Fruit fly (Drosophila melanogaster) whole organism, prepupa: ENCODE data around the gene Obp93a.

Experiments
- Blimp-1 ChIP-seq: fragments of 200-800 bp; sonication (Bioruptor generic); optimal IDR thresholded peaks from 3 replicates; lab custom pipeline; 2017; ENCODE audit warnings: missing biosample characterization, missing genetic modification characterization, mild to moderate bottlenecking, moderate library complexity, missing genetic modification reagents
- CG10631 ChIP-seq: fragments of 200-800 bp; sonication (Bioruptor generic); optimal IDR thresholded peaks from 2 replicates; lab custom pipeline; 2016; ENCODE audit warnings: missing biosample characterization, missing genetic modification characterization
- CG10669 ChIP-seq: fragments of 200-800 bp; sonication (Bioruptor generic); optimal IDR thresholded peaks from 3 replicates; lab custom pipeline; 2018; ENCODE audit warnings: missing biosample characterization, mild to moderate bottlenecking, missing genetic modification characterization, moderate library complexity
- CG11294 ChIP-seq: fragments of 200-800 bp; sonication (Bioruptor generic); IDR thresholded peaks from 2 replicates; pipeline ENCODE4 v1.3.6; 2022; ENCODE audit warnings: missing biosample characterization, missing genetic modification characterization
- CG11762 ChIP-seq: fragments of 200-800 bp; sonication (Bioruptor generic); optimal IDR thresholded peaks from 3 replicates; lab custom pipeline; 2016; ENCODE audit warnings: missing biosample characterization, missing genetic modification characterization; ENCODE audit not compliant: insufficient read depth
- CG11902 ChIP-seq: fragments of 200-800 bp; sonication (Bioruptor generic); optimal IDR thresholded peaks from 3 replicates; lab custom pipeline; 2016; ENCODE audit warnings: missing biosample characterization, missing genetic modification characterization
- CG16779 ChIP-seq: fragments of 200-800 bp; sonication (Bioruptor generic); optimal IDR thresholded peaks from 3 replicates; lab custom pipeline; 2017; ENCODE audit warnings: missing biosample characterization, mild to moderate bottlenecking, missing genetic modification characterization
- CG3032 ChIP-seq: fragments of 200-800 bp; optimal IDR thresholded peaks from 2 replicates; lab custom pipeline; 2019; ENCODE audit warnings: missing biosample characterization, mild to moderate bottlenecking, missing genetic modification characterization, moderate library complexity
- CG31627 ChIP-seq: fragments of 200-800 bp; sonication (Bioruptor generic); optimal IDR thresholded peaks from 3 replicates; lab custom pipeline; 2016; ENCODE audit warnings: missing biosample characterization, missing genetic modification characterization
- CG32006 ChIP-seq: fragments of 200-800 bp; sonication (Bioruptor generic); optimal IDR thresholded peaks from 3 replicates; lab custom pipeline; 2017; ENCODE audit warnings: missing biosample characterization, mild to moderate bottlenecking, missing genetic modification characterization
- CG34406 ChIP-seq: fragments of 200-800 bp; sonication (Bioruptor generic); optimal IDR thresholded peaks from 3 replicates; lab custom pipeline; 2016; ENCODE audit warnings: missing biosample characterization, missing genetic modification characterization
- CG3919 ChIP-seq: fragments of 200-800 bp; sonication (Bioruptor generic); optimal IDR thresholded peaks from 3 replicates; lab custom pipeline; 2016; ENCODE audit warnings: missing biosample characterization, missing genetic modification characterization
- CG4318 ChIP-seq: fragments of 200-800 bp; sonication (Bioruptor generic); optimal IDR thresholded peaks from 3 replicates; lab custom pipeline; 2017; ENCODE audit warnings: missing biosample characterization, mild to moderate bottlenecking, missing genetic modification characterization
- CG6163 ChIP-seq: fragments of 200-800 bp; sonication (Bioruptor generic); IDR thresholded peaks from 3 replicates; pipeline ENCODE4 v1.3.6; 2022; ENCODE audit warnings: missing biosample characterization, missing genetic modification characterization
- CG6792 ChIP-seq: fragments of 200-800 bp; sonication (Bioruptor generic); optimal IDR thresholded peaks from 3 replicates; lab custom pipeline; 2016; ENCODE audit warnings: missing biosample characterization, missing genetic modification characterization
- CG6808 ChIP-seq: fragments of 200-800 bp; sonication (Bioruptor generic); optimal IDR thresholded peaks from 3 replicates; lab custom pipeline; 2017; ENCODE audit warnings: missing biosample characterization, missing genetic modification characterization, mild to moderate bottlenecking, moderate library complexity, missing genetic modification reagents
- CG7368 ChIP-seq: fragments of 200-800 bp; sonication (Bioruptor generic); optimal IDR thresholded peaks from 3 replicates; lab custom pipeline; 2016; ENCODE audit warnings: missing biosample characterization, missing genetic modification characterization
- CG8119 ChIP-seq: fragments of 200-800 bp; sonication (Bioruptor generic); IDR thresholded peaks from 3 replicates; pipeline ENCODE4 v1.3.6; 2022; ENCODE audit warnings: missing biosample characterization, missing genetic modification characterization
- CG8319 ChIP-seq: fragments of 200-800 bp; sonication (Bioruptor generic); optimal IDR thresholded peaks from 3 replicates; lab custom pipeline; 2016; ENCODE audit warnings: missing biosample characterization, missing genetic modification characterization
- CG8632 ChIP-seq: fragments of 200-800 bp; sonication (Bioruptor generic); optimal IDR thresholded peaks from 3 replicates; lab custom pipeline; 2016; ENCODE audit warnings: missing biosample characterization, missing genetic modification characterization
- CG9139 ChIP-seq: fragments of 200-800 bp; sonication (Bioruptor generic); optimal IDR thresholded peaks from 3 replicates; lab custom pipeline; 2017; ENCODE audit warnings: missing biosample characterization, mild to moderate bottlenecking, missing genetic modification characterization
- Eip75B ChIP-seq: fragments of 200-800 bp; sonication (Bioruptor generic); optimal IDR thresholded peaks from 3 replicates; lab custom pipeline; 2016; ENCODE audit warnings: missing biosample characterization, missing genetic modification characterization
- Eip78C ChIP-seq: fragments of 200-800 bp; sonication (Bioruptor generic); peaks from one replicate; lab custom pipeline; 2016; ENCODE audit warnings: missing biosample characterization, missing genetic modification characterization
- Ets21C ChIP-seq: fragments of 200-800 bp; sonication (Bioruptor generic); optimal IDR thresholded peaks from 3 replicates; lab custom pipeline; 2016; ENCODE audit warnings: missing biosample characterization, missing genetic modification characterization
- Ets96B ChIP-seq: fragments of 200-800 bp; optimal IDR thresholded peaks from 2 replicates; lab custom pipeline; 2019; ENCODE audit warnings: missing biosample characterization, mild to moderate bottlenecking, missing genetic modification characterization, moderate library complexity
- Gug ChIP-seq: fragments of 200-800 bp; sonication (Bioruptor generic); IDR thresholded peaks from 2 replicates; pipeline ENCODE4 v1.3.6; 2022; ENCODE audit warnings: missing biosample characterization, missing genetic modification characterization
- Hr39 ChIP-seq: fragments of 200-800 bp; sonication (Bioruptor generic); optimal IDR thresholded peaks from 2 replicates; lab custom pipeline; 2016; ENCODE audit warnings: missing biosample characterization, missing genetic modification characterization
- Hr4 ChIP-seq: fragments of 200-800 bp; sonication (Bioruptor generic); optimal IDR thresholded peaks from 3 replicates; lab custom pipeline; 2016; ENCODE audit warnings: missing biosample characterization, missing genetic modification characterization
- Lpt ChIP-seq: fragments of 200-800 bp; sonication (Bioruptor generic); optimal IDR thresholded peaks from 3 replicates; lab custom pipeline; 2016; ENCODE audit warnings: missing biosample characterization, missing genetic modification characterization
- Smox ChIP-seq: fragments of 200-800 bp; sonication (Bioruptor generic); optimal IDR thresholded peaks from 3 replicates; lab custom pipeline; 2016; ENCODE audit warnings: missing biosample characterization, missing genetic modification characterization
- Sox102F ChIP-seq: fragments of 200-800 bp; sonication (Bioruptor generic); optimal IDR thresholded peaks from 2 replicates; lab custom pipeline; 2016; ENCODE audit warnings: missing biosample characterization, mild to moderate bottlenecking, missing genetic modification characterization
- Sox14 ChIP-seq: fragments of 200-800 bp; sonication (Bioruptor generic); optimal IDR thresholded peaks from 3 replicates; lab custom pipeline; 2016; ENCODE audit warnings: missing biosample characterization, missing genetic modification characterization
- Sox15 ChIP-seq: fragments of 200-800 bp; sonication (Bioruptor generic); optimal IDR thresholded peaks from 3 replicates; lab custom pipeline; 2016; ENCODE audit warnings: missing biosample characterization, missing genetic modification characterization
- acj6 ChIP-seq: fragments of 200-800 bp; sonication (Bioruptor generic); optimal IDR thresholded peaks from 3 replicates; lab custom pipeline; 2016; ENCODE audit warnings: missing biosample characterization, missing genetic modification characterization
- cyc ChIP-seq: fragments of 200-800 bp; sonication (Bioruptor generic); optimal IDR thresholded peaks from 3 replicates; lab custom pipeline; 2016; ENCODE audit warnings: missing biosample characterization, missing genetic modification characterization
- dsx ChIP-seq: fragments of 200-800 bp; optimal IDR thresholded peaks from 3 replicates; lab custom pipeline; 2019; ENCODE audit warnings: missing biosample characterization, mild to moderate bottlenecking, missing genetic modification characterization, moderate library complexity; ENCODE audit not compliant: poor library complexity, severe bottlenecking
- esn ChIP-seq: fragments of 200-800 bp; sonication (Bioruptor generic); optimal IDR thresholded peaks from 2 replicates; lab custom pipeline; 2016; ENCODE audit warnings: missing biosample characterization, mild to moderate bottlenecking, missing genetic modification characterization, moderate library complexity
- fd59A ChIP-seq: fragments of 200-800 bp; sonication (Bioruptor generic); optimal IDR thresholded peaks from 2 replicates; lab custom pipeline; 2017; ENCODE audit warnings: missing biosample characterization, mild to moderate bottlenecking, missing genetic modification characterization, missing genetic modification reagents
- fd85E ChIP-seq: fragments of 200-800 bp; sonication (Bioruptor generic); optimal IDR thresholded peaks from 3 replicates; lab custom pipeline; 2016; ENCODE audit warnings: missing biosample characterization, missing genetic modification characterization
- fkh ChIP-seq: fragments of 200-800 bp; sonication (Bioruptor generic); optimal IDR thresholded peaks from 3 replicates; lab custom pipeline; 2017; ENCODE audit warnings: missing biosample characterization, mild to moderate bottlenecking, missing genetic modification characterization, moderate library complexity
- lz ChIP-seq: fragments of 200-800 bp; sonication (Bioruptor generic); optimal IDR thresholded peaks from 3 replicates; lab custom pipeline; 2016; ENCODE audit warnings: missing biosample characterization, missing genetic modification characterization
- net ChIP-seq: fragments of 200-800 bp; sonication (Bioruptor generic); optimal IDR thresholded peaks from 3 replicates; lab custom pipeline; 2016; ENCODE audit warnings: missing biosample characterization, missing genetic modification characterization
- pdm3 ChIP-seq: fragments of 200-800 bp; sonication (Bioruptor generic); optimal IDR thresholded peaks from 3 replicates; lab custom pipeline; 2016; ENCODE audit warnings: missing biosample characterization, missing genetic modification characterization
- topi ChIP-seq: fragments of 200-800 bp; sonication (Bioruptor generic); optimal IDR thresholded peaks from 3 replicates; lab custom pipeline; 2016; ENCODE audit warnings: missing biosample characterization, missing genetic modification characterization

Gene Obp93a

DNA sequence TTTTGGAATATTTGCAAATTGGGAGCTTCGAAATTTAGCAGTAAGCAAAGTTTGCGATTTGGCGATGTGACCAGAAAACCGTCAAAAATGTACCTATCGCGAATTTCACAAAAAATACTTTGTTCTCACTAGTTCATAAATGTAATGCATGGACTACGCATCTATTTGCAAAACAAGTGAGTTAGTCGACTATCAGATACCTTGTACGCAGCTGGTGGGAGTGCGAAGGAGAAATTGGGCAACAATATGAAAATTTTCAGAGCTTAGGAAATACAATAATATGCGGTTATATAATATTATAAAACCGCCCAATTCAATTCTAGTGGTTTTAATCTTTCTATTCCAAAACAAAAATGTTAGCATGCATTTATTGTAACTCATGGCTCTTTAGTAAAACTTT, 10.7 kb downstream of the Obp93a start, which contains the start of gene Bdbt:
Gene Bdbt, minus strand, starts transcription at position 73 of the 400 bp plus-strand sequence.
- TF ChIP-seq Eip75B (GFP tag; lab: Kevin White, UChicago) = no peak
- peak; percentile 68 for TF ChIP-seq CG31627 (GFP tag; lab: Kevin White, UChicago)
- TF ChIP-seq Sox15 (GFP tag; lab: Kevin White, UChicago) = peak; percentile 5
- no peak for TF ChIP-seq CG6808 (GFP tag; lab: Kevin White, UChicago)
- TF ChIP-seq CG3919 = no peak
- no peak for TF ChIP-seq Blimp-1 (GFP tag; lab: Kevin White, UChicago)
- peak; percentile 54; the same call in 2 of the 3 replicates for TF ChIP-seq CG6163 (GFP tag; lab: Robert Waterston, UW)
- TF ChIP-seq Sox14 (GFP tag; lab: Kevin White, UChicago) = peak; percentile 43
- peak; percentile 0 for TF ChIP-seq dsx (GFP tag; lab: Kevin White, UChicago)
- no peak for TF ChIP-seq CG4318 (GFP tag; lab: Kevin White, UChicago)
- TF ChIP-seq Hr4 (GFP tag; lab: Kevin White, UChicago) = no peak
- peak; percentile 47 for TF ChIP-seq CG3032 (tag; lab: Kevin White, UChicago)
- TF ChIP-seq Ets21C (GFP tag; lab: Kevin White, UChicago) = no peak
- TF ChIP-seq Hr39 (GFP tag; lab: Kevin White, UChicago) = peak; percentile 57
- no peak for TF ChIP-seq CG11762 (GFP tag; lab: Kevin White, UChicago)
- TF ChIP-seq CG6792 (GFP tag; lab: Kevin White, UChicago) = peak; percentile 14
- no peak for TF ChIP-seq Lpt (GFP tag; lab: Kevin White, UChicago)
- peak; percentile 53 for TF ChIP-seq esn (GFP tag; lab: Kevin White, UChicago)
- no peak for TF ChIP-seq CG32006
- TF ChIP-seq Gug (GFP tag; lab: Robert Waterston, UW) = no peak
- TF ChIP-seq cyc (GFP tag; lab: Kevin White, UChicago) = peak; percentile 51
- no peak for TF ChIP-seq CG10669 (GFP tag; lab: Kevin White, UChicago)
- TF ChIP-seq Eip78C (GFP tag; lab: Kevin White, UChicago) = peak; percentile 85
- TF ChIP-seq lz (GFP tag; lab: Kevin White, UChicago) = peak; percentile 53
- TF ChIP-seq CG34406 = no peak

DNA sequence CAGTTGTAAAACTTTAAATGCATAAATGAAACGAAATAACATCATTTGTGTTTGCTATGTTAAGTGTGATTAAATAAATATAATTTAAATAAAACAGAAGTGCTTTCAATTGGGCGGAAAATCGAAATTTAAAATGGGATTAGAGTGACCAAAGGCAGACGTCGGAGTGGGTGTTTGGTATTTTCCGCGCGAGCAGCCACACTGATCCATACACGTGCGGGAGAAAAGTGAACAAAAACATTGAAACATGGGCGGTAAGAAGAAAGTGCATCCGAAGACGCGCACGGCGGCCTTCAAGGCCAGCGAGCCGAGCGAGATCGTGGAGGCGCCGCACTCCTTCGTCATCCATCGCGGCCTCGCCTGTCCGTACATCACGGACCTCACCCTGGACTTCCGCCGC, 13.5 kb downstream of the Obp93a start, which contains the start of gene ppan:
Gene ppan, plus strand, starts transcription at position 198 of the 400 bp plus-strand sequence.
- no peak for TF ChIP-seq Ets21C (GFP tag; lab: Kevin White, UChicago)
- peak; percentile 47 for TF ChIP-seq Sox14 (GFP tag; lab: Kevin White, UChicago)
- no peak for TF ChIP-seq CG16779
- no peak for TF ChIP-seq Sox102F (GFP tag; lab: Kevin White, UChicago)
- TF ChIP-seq dsx (GFP tag; lab: Kevin White, UChicago) = peak; percentile 24
- no peak for TF ChIP-seq pdm3
- TF ChIP-seq Eip78C (GFP tag; lab: Kevin White, UChicago) = peak; percentile 44
- TF ChIP-seq CG9139 (GFP tag; lab: Kevin White, UChicago) = no peak
- peak; percentile 0 for TF ChIP-seq esn (GFP tag; lab: Kevin White, UChicago)
- TF ChIP-seq, all 60 proteins: peak for 4

DNA sequence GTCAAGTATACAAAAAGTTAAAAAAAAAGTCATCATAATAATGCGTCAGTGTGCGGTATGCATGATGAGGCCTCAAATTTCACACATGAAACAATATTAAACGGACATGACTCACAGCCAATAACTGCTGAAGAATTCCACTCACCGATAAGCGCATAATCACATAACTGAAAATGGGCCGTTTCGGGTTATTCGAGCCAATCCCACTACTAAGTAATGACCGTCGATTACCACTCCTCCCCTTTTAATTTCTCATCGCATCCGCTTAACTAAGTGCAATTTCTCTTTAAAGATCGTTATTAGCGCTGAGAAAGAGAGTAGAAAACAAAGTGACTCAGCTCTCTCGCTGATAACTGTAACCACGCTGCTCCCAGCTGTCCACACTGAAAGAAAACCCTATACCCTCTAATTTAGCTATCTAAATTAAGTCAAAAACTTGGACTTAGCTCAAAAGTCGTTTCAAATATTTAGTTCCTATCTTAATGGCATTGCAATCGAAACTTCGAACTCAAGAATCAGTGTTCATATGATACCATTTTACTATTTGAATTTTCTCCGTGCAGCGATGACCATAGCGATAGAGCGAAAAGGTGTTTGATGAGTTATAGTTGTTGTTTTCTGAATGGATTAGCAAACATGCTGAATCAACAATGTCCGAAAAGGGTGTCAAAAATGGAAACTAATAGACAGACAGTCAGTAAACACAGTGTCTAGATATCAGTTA, 16.6 kb downstream of the Obp93a start:
- TF ChIP-seq CG8632 (GFP tag; lab: Kevin White, UChicago) (peak; percentile 62), CG6808 (GFP tag; lab: Kevin White, UChicago) (no peak), Sox15 (GFP tag; lab: Kevin White, UChicago) (peak; percentile 51), CG11294 (GFP tag; lab: Robert Waterston, UW) (peak; percentile 62; the same call in 1 of the 2 replicates), CG11902 (GFP tag; lab: Kevin White, UChicago) (peak; percentile 25), fd59A (peak; percentile 6), Smox (GFP tag; lab: Kevin White, UChicago) (no peak), CG7368 (GFP tag; lab: Kevin White, UChicago) (peak; percentile 52), CG3032 (tag; lab: Kevin White, UChicago) (peak; percentile 63), Sox102F (GFP tag; lab: Kevin White, UChicago) (no peak), topi (peak; percentile 53), CG8119 (GFP tag; lab: Robert Waterston, UW) (peak; percentile 90), fd85E (GFP tag; lab: Kevin White, UChicago) (no peak), acj6 (GFP tag; lab: Kevin White, UChicago) (peak; percentile 76), Eip75B (GFP tag; lab: Kevin White, UChicago) (peak; percentile 76), pdm3 (no peak), fkh (GFP tag; lab: Kevin White, UChicago) (peak; percentile 96), CG10631 (peak; percentile 50), CG8319 (GFP tag; lab: Kevin White, UChicago) (peak; percentile 28), CG6792 (GFP tag; lab: Kevin White, UChicago) (peak; percentile 66), Gug (GFP tag; lab: Robert Waterston, UW) (peak; percentile 67), Lpt (GFP tag; lab: Kevin White, UChicago) (peak; percentile 64), dsx (GFP tag; lab: Kevin White, UChicago) (peak; percentile 25), Ets96B (tag; lab: Kevin White, UChicago) (peak; percentile 65), cyc (GFP tag; lab: Kevin White, UChicago) (peak; percentile 70), net (peak; percentile 78)
